Worm (Caenorhabditis elegans) whole organism, late embryonic: ENCODE data around the gene F13H10.8.

ENCODE experiments used
- fax-1 ChIP-seq: sonication (generic microtip); optimal IDR thresholded peaks from 2 replicates; lab custom pipeline; 2016; ENCODE audit warnings: missing genotype, missing genetic modification characterization, missing compliant biosample characterization
- fkh-10 ChIP-seq: fragments of 150-350 bp; optimal IDR thresholded peaks from 2 replicates; lab custom pipeline; 2014; ENCODE audit warnings: missing biosample characterization, missing genetic modification reagents, missing genetic modification characterization
- lin-11 ChIP-seq: fragments of 200-800 bp; sonication (Bioruptor generic); optimal IDR thresholded peaks from 2 replicates; lab custom pipeline; 2018; ENCODE audit warnings: mild to moderate bottlenecking, missing genetic modification characterization, missing compliant biosample characterization
- nfya-1 ChIP-seq: sonication (generic microtip); optimal IDR thresholded peaks from 2 replicates; lab custom pipeline; 2017; ENCODE audit warnings: missing genetic modification characterization, mild to moderate bottlenecking, missing compliant biosample characterization, antibody characterized with exemption, moderate library complexity
- pqm-1 ChIP-seq: sonication (generic microtip); optimal IDR thresholded peaks from 2 replicates; lab custom pipeline; 2016; ENCODE audit warnings: missing genetic modification characterization, missing compliant biosample characterization
- tbx-7 ChIP-seq: sonication (generic microtip); optimal IDR thresholded peaks from 2 replicates; lab custom pipeline; 2016; ENCODE audit warnings: missing genotype, missing genetic modification characterization, missing compliant biosample characterization
- unc-55 ChIP-seq: sonication (generic microtip); optimal IDR thresholded peaks from 2 replicates; lab custom pipeline; 2017; ENCODE audit warnings: missing biosample characterization, missing genetic modification reagents, missing genetic modification characterization

DNA sequence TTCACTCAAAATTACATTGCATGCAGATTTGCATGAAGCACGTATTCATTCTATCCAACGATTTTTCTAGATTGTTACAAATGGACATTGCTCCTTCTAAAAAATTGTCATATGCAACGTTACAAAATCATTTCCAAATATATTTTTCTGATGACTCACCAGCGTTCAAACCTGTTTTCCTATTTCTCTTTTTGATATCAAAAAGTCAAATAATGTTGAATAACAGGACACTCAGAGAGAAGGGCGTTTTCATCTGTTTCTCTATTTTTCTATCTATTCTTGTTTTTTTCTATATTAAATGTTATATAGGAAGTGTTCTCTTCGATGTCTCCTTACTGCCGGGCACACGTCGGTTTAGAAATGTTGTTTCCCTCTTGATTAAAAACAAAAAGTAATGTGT is 13.4 kb upstream of the F13H10.8 start:
- TF ChIP-seq unc-55 (GFP tag; lab: Kevin White, UChicago): no peak
- TF ChIP-seq nfya-1 (tag; lab: Kevin White, UChicago): no peak
- no peak for TF ChIP-seq pqm-1 (tag; lab: Kevin White, UChicago)
- TF ChIP-seq fax-1 (tag; lab: Kevin White, UChicago): no peak
- no peak for TF ChIP-seq tbx-7
- TF ChIP-seq fkh-10: no peak
- no peak for TF ChIP-seq lin-11
